Worm (Caenorhabditis elegans) whole organism, L2 larva: ENCODE data around the gene C49G7.10.

ENCODE experiments used
- Y55F3AM.14 ChIP-seq: fragments of 200-800 bp; sonication (Bioruptor generic); optimal IDR thresholded peaks from 2 replicates; lab custom pipeline; 2018; ENCODE audit warnings: mild to moderate bottlenecking, missing genetic modification characterization, missing compliant biosample characterization
- ama-1 ChIP-seq: fragments of 150-350 bp; optimal IDR thresholded peaks from 2 replicates; lab custom pipeline; 2018; ENCODE audit warnings: inconsistent platforms
- elt-3 ChIP-seq: sonication (generic microtip); optimal IDR thresholded peaks from 2 replicates; lab custom pipeline; 2017; ENCODE audit warnings: missing biosample characterization, missing genetic modification characterization
- lin-11 ChIP-seq: fragments of 150-350 bp; sonication (generic microtip); optimal IDR thresholded peaks from 2 replicates; lab custom pipeline; 2014; ENCODE audit warnings: missing biosample characterization, missing genetic modification characterization, inconsistent platforms, mixed read lengths
- mab-5 ChIP-seq: fragments of 150-350 bp; optimal IDR thresholded peaks from 2 replicates; lab custom pipeline; 2014; ENCODE audit warnings: missing biosample characterization, missing genetic modification characterization
- nhr-6 ChIP-seq: fragments of 150-350 bp; optimal IDR thresholded peaks from 2 replicates; lab custom pipeline; 2014; ENCODE audit warnings: missing biosample characterization, missing genetic modification characterization
- nhr-77 ChIP-seq: fragments of 150-350 bp; optimal IDR thresholded peaks from 2 replicates; lab custom pipeline; 2014; ENCODE audit warnings: missing biosample characterization, missing genetic modification characterization
- skn-1 ChIP-seq: sonication (generic microtip); optimal IDR thresholded peaks from 2 replicates; lab custom pipeline; 2017; ENCODE audit warnings: missing biosample characterization, missing genetic modification characterization
- snpc-4 ChIP-seq: fragments of 150-350 bp; optimal IDR thresholded peaks from 2 replicates; lab custom pipeline; 2014; ENCODE audit warnings: missing biosample characterization, missing genetic modification characterization
- unc-39 ChIP-seq: fragments of 150-350 bp; optimal IDR thresholded peaks from 2 replicates; lab custom pipeline; 2014; ENCODE audit warnings: missing biosample characterization, missing genetic modification characterization
- unc-55 ChIP-seq: fragments of 150-350 bp; sonication (generic microtip); optimal IDR thresholded peaks from 3 replicates; lab custom pipeline; 2014; ENCODE audit warnings: missing biosample characterization, missing genetic modification reagents, missing genetic modification characterization
- unc-62 ChIP-seq: fragments of 150-350 bp; optimal IDR thresholded peaks from 2 replicates; lab custom pipeline; 2014; ENCODE audit warnings: missing biosample characterization, missing genetic modification reagents, missing genetic modification characterization

ce11 chrV:4005219-4005618 is 36.6 kb downstream of the C49G7.10 start, which contains the start of gene srh-8:
- TF ChIP-seq mab-5 (tag; lab: Kevin White, UChicago) (no peak), lin-11 (tag; lab: Kevin White, UChicago) (no peak), skn-1 (tag; lab: Kevin White, UChicago) (no peak), unc-39 (no peak), ama-1 (no peak), unc-55 (GFP tag; lab: Kevin White, UChicago) (no peak), Y55F3AM.14 (GFP tag; lab: Kevin White, UChicago) (no peak), nhr-6 (no peak), elt-3 (tag; lab: Kevin White, UChicago) (no peak), unc-62 (GFP tag; lab: Kevin White, UChicago) (no peak), nhr-77 (tag; lab: Kevin White, UChicago) (no peak), snpc-4 (tag; lab: Kevin White, UChicago) (no peak)
